Fruit fly (Drosophila melanogaster) whole organism, embryonic: Measurements from ENCODE around the gene ea.

Experiments
- Adf1 ChIP-seq: fragments of 200-800 bp; sonication (Bioruptor generic); IDR thresholded peaks from 2 replicates; pipeline ENCODE4 v1.3.6; 2022; ENCODE audit warnings: missing biosample characterization, missing genetic modification characterization
- Awh ChIP-seq: fragments of 200-800 bp; sonication (Bioruptor generic); IDR thresholded peaks from 2 replicates; pipeline ENCODE4, ENCODE4 v1.3.6; 2022; ENCODE audit warnings: missing biosample characterization, missing genetic modification characterization
- CG1024 ChIP-seq: fragments of 200-800 bp; sonication (Bioruptor generic); IDR thresholded peaks from 2 replicates; pipeline ENCODE4 v1.3.6; 2022; ENCODE audit warnings: missing biosample characterization, missing genetic modification characterization
- CG12155 ChIP-seq: fragments of 200-800 bp; sonication (Bioruptor generic); optimal IDR thresholded peaks from 3 replicates; lab custom pipeline; 2016; ENCODE audit warnings: missing biosample characterization, missing genetic modification characterization
- CG12391 ChIP-seq: fragments of 200-800 bp; sonication (Bioruptor generic); optimal IDR thresholded peaks from 3 replicates; lab custom pipeline; 2018; ENCODE audit warnings: missing biosample characterization, mild to moderate bottlenecking, missing genetic modification characterization, moderate library complexity
- CG12769 ChIP-seq: fragments of 200-800 bp; sonication (Bioruptor generic); optimal IDR thresholded peaks from 2 replicates; lab custom pipeline; 2019; ENCODE audit warnings: missing biosample characterization, mild to moderate bottlenecking, missing genetic modification characterization, moderate library complexity
- CG12942 ChIP-seq: fragments of 200-800 bp; sonication (Bioruptor generic); optimal IDR thresholded peaks from 3 replicates; lab custom pipeline; 2016; ENCODE audit warnings: missing biosample characterization, missing genetic modification characterization
- CG13624 ChIP-seq: fragments of 200-800 bp; sonication (Bioruptor generic); optimal IDR thresholded peaks from 2 replicates; lab custom pipeline; 2016; ENCODE audit warnings: missing biosample characterization, missing genetic modification characterization
- CG15601 ChIP-seq: fragments of 200-800 bp; sonication (Bioruptor generic); optimal IDR thresholded peaks from 3 replicates; lab custom pipeline; 2019; ENCODE audit warnings: missing biosample characterization, mild to moderate bottlenecking, missing genetic modification characterization, moderate library complexity
- CG16813 ChIP-seq: fragments of 200-800 bp; sonication (Bioruptor generic); IDR thresholded peaks from 3 replicates; pipeline ENCODE4 v1.3.6; 2022; ENCODE audit warnings: missing biosample characterization, missing genetic modification characterization; ENCODE audit not compliant: partially characterized antibody
- CG18764 ChIP-seq: fragments of 200-800 bp; sonication (Bioruptor generic); optimal IDR thresholded peaks from 3 replicates; lab custom pipeline; 2016; ENCODE audit warnings: missing biosample characterization, missing genetic modification characterization
- CG2202 ChIP-seq: fragments of 200-800 bp; sonication (Bioruptor generic); optimal IDR thresholded peaks from 2 replicates; lab custom pipeline; 2018; ENCODE audit warnings: missing biosample characterization, mild to moderate bottlenecking, missing genetic modification characterization
- CG2875 ChIP-seq: fragments of 200-800 bp; sonication (Bioruptor generic); optimal IDR thresholded peaks from 2 replicates; lab custom pipeline; 2017; ENCODE audit warnings: missing biosample characterization, mild to moderate bottlenecking, missing genetic modification characterization, missing genetic modification reagents
- CG30020 ChIP-seq: fragments of 200-800 bp; optimal IDR thresholded peaks from 2 replicates; lab custom pipeline; 2019; ENCODE audit warnings: missing biosample characterization, mild to moderate bottlenecking, missing genetic modification characterization, moderate library complexity
- CG30403 ChIP-seq: fragments of 200-800 bp; sonication (Bioruptor generic); optimal IDR thresholded peaks from 3 replicates; lab custom pipeline; 2016; ENCODE audit warnings: missing biosample characterization, missing genetic modification characterization
- CG31441 ChIP-seq: fragments of 200-800 bp; sonication (Bioruptor generic); IDR thresholded peaks from 2 replicates; pipeline ENCODE4 v1.3.6; 2022; ENCODE audit warnings: missing biosample characterization, missing genetic modification characterization
- CG3163 ChIP-seq: fragments of 200-800 bp; sonication (Bioruptor generic); optimal IDR thresholded peaks from 3 replicates; lab custom pipeline; 2016; ENCODE audit warnings: missing biosample characterization, missing genetic modification characterization
- CG3407 ChIP-seq: fragments of 200-800 bp; sonication (Bioruptor generic); optimal IDR thresholded peaks from 2 replicates; lab custom pipeline; 2018; ENCODE audit warnings: missing biosample characterization, mild to moderate bottlenecking, missing genetic modification characterization
- CG34422 ChIP-seq: fragments of 200-800 bp; sonication (Bioruptor generic); IDR thresholded peaks from 3 replicates; pipeline ENCODE4 v1.3.6; 2022; ENCODE audit warnings: missing biosample characterization, missing genetic modification characterization
- CG4424 ChIP-seq: fragments of 200-800 bp; sonication (Bioruptor generic); optimal IDR thresholded peaks from 3 replicates; lab custom pipeline; 2016; ENCODE audit warnings: missing biosample characterization, missing genetic modification characterization
- CG4854 ChIP-seq: fragments of 200-800 bp; sonication (Bioruptor generic); optimal IDR thresholded peaks from 2 replicates; lab custom pipeline; 2016; ENCODE audit warnings: missing biosample characterization, missing genetic modification characterization, inconsistent platforms
- CG6175 ChIP-seq: fragments of 200-800 bp; sonication (Bioruptor generic); IDR thresholded peaks from 3 replicates; pipeline ENCODE4 v1.3.6; 2022; ENCODE audit warnings: missing biosample characterization, missing genetic modification characterization
- CG6654 ChIP-seq: fragments of 200-800 bp; sonication (Bioruptor generic); optimal IDR thresholded peaks from 2 replicates; lab custom pipeline; 2017; ENCODE audit warnings: missing biosample characterization, mild to moderate bottlenecking, missing genetic modification characterization
- CG6791 ChIP-seq: fragments of 200-800 bp; sonication (Bioruptor generic); IDR thresholded peaks from 3 replicates; pipeline ENCODE4 v1.3.6; 2022; ENCODE audit warnings: missing biosample characterization, missing genetic modification characterization; ENCODE audit not compliant: partially characterized antibody
- D19B ChIP-seq: fragments of 200-800 bp; sonication (Bioruptor generic); optimal IDR thresholded peaks from 2 replicates; lab custom pipeline; 2017; ENCODE audit warnings: missing biosample characterization, mild to moderate bottlenecking, missing genetic modification characterization
- Dip3 ChIP-seq: fragments of 200-800 bp; sonication (Bioruptor generic); optimal IDR thresholded peaks from 3 replicates; lab custom pipeline; 2016; ENCODE audit warnings: missing biosample characterization, missing genetic modification characterization
- Ets65A ChIP-seq: fragments of 200-800 bp; sonication (Bioruptor generic); peaks from one replicate; lab custom pipeline; 2016; ENCODE audit warnings: missing biosample characterization, missing genetic modification characterization
- Gsc ChIP-seq: fragments of 200-800 bp; sonication (Bioruptor generic); IDR thresholded peaks from 2 replicates; pipeline ENCODE4 v1.3.6; 2022; ENCODE audit warnings: missing biosample characterization, missing genetic modification characterization
- Med ChIP-seq: fragments of 200-800 bp; sonication (Bioruptor generic); peaks from one replicate; lab custom pipeline; 2016; ENCODE audit warnings: missing biosample characterization, missing genetic modification characterization, mild to moderate bottlenecking, inconsistent platforms, moderate library complexity
- Nf-YC ChIP-seq: fragments of 200-800 bp; optimal IDR thresholded peaks from 3 replicates; lab custom pipeline; 2019; ENCODE audit warnings: missing biosample characterization, mild to moderate bottlenecking, missing genetic modification characterization, moderate library complexity
- Poxn ChIP-seq: fragments of 200-800 bp; sonication (Bioruptor generic); IDR thresholded peaks from 2 replicates; pipeline ENCODE4 v1.3.6; 2022; ENCODE audit warnings: missing biosample characterization, missing genetic modification characterization
- Spps ChIP-seq: fragments of 200-800 bp; sonication (Bioruptor generic); optimal IDR thresholded peaks from 2 replicates; lab custom pipeline; 2018; ENCODE audit warnings: missing biosample characterization, mild to moderate bottlenecking, missing genetic modification characterization
- Taf1 ChIP-seq: fragments of 200-800 bp; sonication (Bioruptor generic); IDR thresholded peaks from 2 replicates; pipeline ENCODE4 v1.3.6; 2022; ENCODE audit warnings: missing biosample characterization, missing genetic modification characterization
- ase ChIP-seq: fragments of 200-800 bp; sonication (Bioruptor generic); IDR thresholded peaks from 3 replicates; pipeline ENCODE4 v1.3.6; 2022; ENCODE audit warnings: missing biosample characterization, missing genetic modification characterization
- ash1 ChIP-seq: fragments of 200-800 bp; sonication (Bioruptor generic); optimal IDR thresholded peaks from 2 replicates; lab custom pipeline; 2018; ENCODE audit warnings: missing biosample characterization, mild to moderate bottlenecking, missing genetic modification characterization
- br ChIP-seq: fragments of >200 bp; optimal IDR thresholded peaks from 2 replicates; lab custom pipeline; 2017
- crol ChIP-seq: fragments of 200-800 bp; sonication (Bioruptor generic); IDR thresholded peaks from 2 replicates; pipeline ENCODE4 v1.3.6; 2022; ENCODE audit warnings: missing biosample characterization, missing genetic modification characterization
- dmrt11E ChIP-seq: fragments of 200-800 bp; sonication (Bioruptor generic); optimal IDR thresholded peaks from 3 replicates; lab custom pipeline; 2018; ENCODE audit warnings: missing biosample characterization, mild to moderate bottlenecking, missing genetic modification characterization, moderate library complexity
- dmrt99B ChIP-seq: fragments of 200-800 bp; sonication (Bioruptor generic); optimal IDR thresholded peaks from 2 replicates; lab custom pipeline; 2018; ENCODE audit warnings: missing biosample characterization, mild to moderate bottlenecking, missing genetic modification characterization, moderate library complexity
- dysf ChIP-seq: fragments of 200-800 bp; sonication (Bioruptor generic); IDR thresholded peaks from 3 replicates; pipeline ENCODE4 v1.3.6; 2022; ENCODE audit warnings: missing biosample characterization, missing genetic modification characterization
- eyg ChIP-seq: fragments of 200-800 bp; sonication (Bioruptor generic); optimal IDR thresholded peaks from 3 replicates; lab custom pipeline; 2016; ENCODE audit warnings: missing biosample characterization, missing genetic modification characterization
- gcm2 ChIP-seq: fragments of 200-800 bp; sonication (Bioruptor generic); optimal IDR thresholded peaks from 2 replicates; lab custom pipeline; 2016; ENCODE audit warnings: missing biosample characterization, missing genetic modification characterization
- grn ChIP-seq: fragments of 200-800 bp; sonication (Bioruptor generic); optimal IDR thresholded peaks from 3 replicates; lab custom pipeline; 2017; ENCODE audit warnings: missing biosample characterization, missing genetic modification characterization
- her ChIP-seq: fragments of 200-800 bp; sonication (Bioruptor generic); optimal IDR thresholded peaks from 2 replicates; lab custom pipeline; 2016; ENCODE audit warnings: missing biosample characterization, missing genetic modification characterization
- klu ChIP-seq: fragments of 200-800 bp; sonication (Bioruptor generic); IDR thresholded peaks from 2 replicates; pipeline ENCODE4 v1.3.6; 2022; ENCODE audit warnings: missing biosample characterization, missing genetic modification characterization
- lilli ChIP-seq: fragments of 200-800 bp; sonication (Bioruptor generic); optimal IDR thresholded peaks from 3 replicates; lab custom pipeline; 2016; ENCODE audit warnings: missing biosample characterization, missing genetic modification characterization
- lmd ChIP-seq: fragments of 200-800 bp; sonication (Bioruptor generic); IDR thresholded peaks from 2 replicates; pipeline ENCODE4 v1.3.6; 2022; ENCODE audit warnings: missing biosample characterization, missing genetic modification characterization
- onecut ChIP-seq: fragments of 200-800 bp; sonication (Bioruptor generic); IDR thresholded peaks from 2 replicates; pipeline ENCODE4 v1.3.6; 2022; ENCODE audit warnings: missing biosample characterization, missing genetic modification characterization
- org-1 ChIP-seq: fragments of 200-800 bp; sonication (Bioruptor generic); optimal IDR thresholded peaks from 2 replicates; lab custom pipeline; 2017; ENCODE audit warnings: missing biosample characterization, missing genetic modification characterization
- pzg ChIP-seq: fragments of 200-800 bp; sonication (Bioruptor generic); optimal IDR thresholded peaks from 3 replicates; lab custom pipeline; 2018; ENCODE audit warnings: missing biosample characterization, mild to moderate bottlenecking, missing genetic modification characterization, moderate library complexity
- slp2 ChIP-seq: fragments of 200-800 bp; sonication (Bioruptor generic); optimal IDR thresholded peaks from 2 replicates; lab custom pipeline; 2016; ENCODE audit warnings: missing biosample characterization, missing genetic modification characterization
- sug ChIP-seq: fragments of 200-800 bp; optimal IDR thresholded peaks from 2 replicates; lab custom pipeline; 2019; ENCODE audit warnings: missing biosample characterization, mild to moderate bottlenecking, missing genetic modification characterization, moderate library complexity
- tgo ChIP-seq: fragments of 200-800 bp; sonication (Bioruptor generic); IDR thresholded peaks from 3 replicates; pipeline ENCODE4 v1.3.6; 2022; ENCODE audit warnings: missing biosample characterization, missing genetic modification characterization
- tna ChIP-seq: fragments of 200-800 bp; sonication (Bioruptor generic); IDR thresholded peaks from 2 replicates; pipeline ENCODE4 v1.3.6; 2022; ENCODE audit warnings: missing biosample characterization, missing genetic modification characterization; ENCODE audit not compliant: partially characterized antibody

The ea gene

dm6 chr3R:15346018-15346383 is 17.5 kb downstream of the ea start, which contains the start of the genes Surf4 and CG31301 (continued):
- TF ChIP-seq Med (peak; percentile 71), her (GFP tag; lab: Kevin White, UChicago) (no peak), grn (no peak), CG16813 (GFP tag; lab: Robert Waterston, UW) (peak; percentile 66), slp2 (no peak), CG3407 (GFP tag; lab: Kevin White, UChicago) (no peak), CG12942 (GFP tag; lab: Kevin White, UChicago) (no peak), gcm2 (GFP tag; lab: Kevin White, UChicago) (no peak), Adf1 (GFP tag; lab: Robert Waterston, UW) (no peak), CG12155 (GFP tag; lab: Kevin White, UChicago) (peak; percentile 13), CG13624 (peak; percentile 13), CG12769 (no peak), CG4854 (no peak), D19B (GFP tag; lab: Kevin White, UChicago) (no peak), CG6175 (GFP tag; lab: Robert Waterston, UW) (no peak), dysf (no peak), CG12391 (tag; lab: Kevin White, UChicago) (no peak), CG15601 (no peak), ash1 (GFP tag; lab: Kevin White, UChicago) (no peak), CG3163 (GFP tag; lab: Kevin White, UChicago) (no peak), Poxn (no peak), tna (GFP tag; lab: Robert Waterston, UW) (peak; percentile 85), eyg (GFP tag; lab: Kevin White, UChicago) (no peak), CG30403 (no peak), br (lab: Kevin White, UChicago) (no peak), CG6654 (GFP tag; lab: Kevin White, UChicago) (no peak), lmd (GFP tag; lab: Robert Waterston, UW) (no peak), CG30020 (tag; lab: Kevin White, UChicago) (no peak), Ets65A (GFP tag; lab: Kevin White, UChicago) (no peak), dmrt11E (no peak), sug (tag; lab: Kevin White, UChicago) (no peak), Spps (no peak), ase (GFP tag; lab: Robert Waterston, UW) (no peak), CG34422 (GFP tag; lab: Robert Waterston, UW) (peak; percentile 17; the same call in 1 of the 3 replicates), pzg (GFP tag; lab: Kevin White, UChicago) (peak; percentile 65), tgo (GFP tag; lab: Robert Waterston, UW) (no peak), CG4424 (GFP tag; lab: Kevin White, UChicago) (no peak), org-1 (GFP tag; lab: Kevin White, UChicago) (no peak), dmrt99B (tag; lab: Kevin White, UChicago) (no peak), CG31441 (GFP tag; lab: Robert Waterston, UW) (no peak), CG2875 (no peak), crol (GFP tag; lab: Robert Waterston, UW) (no peak), Taf1 (GFP tag; lab: Robert Waterston, UW) (no peak), Awh (GFP tag; lab: Robert Waterston, UW) (no peak), lilli (GFP tag; lab: Kevin White, UChicago) (peak; percentile 5), CG18764 (no peak), Nf-YC (tag; lab: Kevin White, UChicago) (peak; percentile 8), klu (GFP tag; lab: Robert Waterston, UW) (no peak), Gsc (no peak), CG1024 (GFP tag; lab: Robert Waterston, UW) (no peak), Dip3 (GFP tag; lab: Kevin White, UChicago) (no peak), CG6791 (GFP tag; lab: Robert Waterston, UW) (peak; percentile 90), onecut (0 out of 2 replicates have a peak, but pooled peaks have one; percentile 10), CG2202 (tag; lab: Kevin White, UChicago) (no peak)
